Worm (Caenorhabditis elegans): ENCODE data around the gene Y54G2A.44.

Y54G2A.44 gene

ce11 chrIV:2774500-2774899, 27.2 kb upstream of the Y54G2A.44 start (continued):
- TF ChIP-seq mdl-1 (tag; optimal IDR thresholded peaks at IDR 0.05) (peak in 1 of 2 experiments; percentile 86), snpc-4 (tag; optimal IDR thresholded peaks at IDR 0.05) (peak; percentile 9), nhr-76 (tag; optimal IDR thresholded peaks at IDR 0.05) (no peak), C34B4.2 (tag; optimal IDR thresholded peaks at IDR 0.05) (no peak), nhr-237 (tag; optimal IDR thresholded peaks at IDR 0.05) (peak; percentile 70), nhr-71 (tag; optimal IDR thresholded peaks at IDR 0.05) (peak; percentile 95), jun-1 (tag; optimal IDR thresholded peaks at IDR 0.05) (peak; percentile 76), lir-3 (tag; optimal IDR thresholded peaks at IDR 0.05; ENCODE audit: poor library complexity) (peak; percentile 62), nhr-47 (tag; optimal IDR thresholded peaks at IDR 0.05) (peak; percentile 81), dpl-1 (GFP tag; optimal IDR thresholded peaks at IDR 0.05) (peak; percentile 49 to 68 (median 67)), nhr-12 (tag; optimal IDR thresholded peaks at IDR 0.05) (no peak), aha-1 (tag; optimal IDR thresholded peaks at IDR 0.05) (no peak), zag-1 (tag; optimal IDR thresholded peaks at IDR 0.05) (no peak), unc-86 (tag; optimal IDR thresholded peaks at IDR 0.05) (peak; percentile 45), vab-15 (tag; optimal IDR thresholded peaks at IDR 0.05) (no peak), ceh-63 (GFP tag; optimal IDR thresholded peaks at IDR 0.05) (no peak), fkh-8 (tag; optimal IDR thresholded peaks at IDR 0.05) (peak; percentile 10), grh-1 (GFP tag; IDR thresholded peaks at IDR 0.05) (peak; percentile 95), isw-1 (GFP tag; IDR thresholded peaks at IDR 0.05) (peak; percentile 55), elt-3 (tag; optimal IDR thresholded peaks at IDR 0.05) (peak in 2 of 6 experiments; percentile 55 to 56), alr-1 (tag; optimal IDR thresholded peaks at IDR 0.05; ENCODE audit: borderline replicate concordance) (no peak), lin-35 (GFP tag; optimal IDR thresholded peaks at IDR 0.05) (peak; percentile 75 to 88), ets-5 (GFP tag; IDR thresholded peaks at IDR 0.05) (no peak), zip-4 (GFP tag; optimal IDR thresholded peaks at IDR 0.05) (no peak), tlp-1 (tag; optimal IDR thresholded peaks at IDR 0.05) (no peak), ztf-11 (tag; optimal IDR thresholded peaks at IDR 0.05) (no peak), fkh-4 (tag; optimal IDR thresholded peaks at IDR 0.05; ENCODE audit: borderline replicate concordance) (no peak), nhr-28 (tag; optimal IDR thresholded peaks at IDR 0.05) (no peak), lsy-2 (tag; optimal IDR thresholded peaks at IDR 0.05) (peak; percentile 79 to 84), egl-27 (tag; optimal IDR thresholded peaks at IDR 0.05) (no peak), swsn-7 (tag; optimal IDR thresholded peaks at IDR 0.05) (peak; percentile 84)

- TF ChIP-seq efl-1 (optimal IDR thresholded peaks at IDR 0.05) (peak; percentile 47 to 53), efl-1 (GFP tag; optimal IDR thresholded peaks at IDR 0.05 in 1 of 2) (peak; percentile 27 to 92), nhr-237 (tag; optimal IDR thresholded peaks at IDR 0.05) (no peak), nhr-76 (tag; optimal IDR thresholded peaks at IDR 0.05) (no peak), rnt-1 (tag; optimal IDR thresholded peaks at IDR 0.05) (peak; percentile 87), lin-14 (GFP tag; optimal IDR thresholded peaks at IDR 0.05) (peak; percentile 89), ces-1 (GFP tag; optimal IDR thresholded peaks at IDR 0.05) (no peak), C34B4.2 (tag; optimal IDR thresholded peaks at IDR 0.05) (no peak), ceh-82 (tag; optimal IDR thresholded peaks at IDR 0.05) (peak in 1 of 3 experiments; percentile 42), unc-62 (GFP tag; optimal IDR thresholded peaks at IDR 0.05) (no peak), nhr-90 (tag; optimal IDR thresholded peaks at IDR 0.05; ENCODE audit: poor library complexity) (no peak), ztf-11 (tag; optimal IDR thresholded peaks at IDR 0.05) (no peak), egl-27 (tag; optimal IDR thresholded peaks at IDR 0.05) (no peak), C04F5.9 (tag; optimal IDR thresholded peaks at IDR 0.05) (no peak), efl-3 (GFP tag; optimal IDR thresholded peaks at IDR 0.05) (no peak), skn-1 (tag; optimal IDR thresholded peaks at IDR 0.05) (no peak), unc-86 (tag; optimal IDR thresholded peaks at IDR 0.05) (peak; percentile 27), dpl-1 (GFP tag; optimal IDR thresholded peaks at IDR 0.05) (peak in 2 of 3 experiments; percentile 17 to 26), fos-1 (tag; optimal IDR thresholded peaks at IDR 0.05) (no peak), unc-98 (GFP tag; IDR thresholded peaks at IDR 0.05) (no peak), nhr-20 (tag; optimal IDR thresholded peaks at IDR 0.05) (peak; percentile 51), C16A3.4 (tag; optimal IDR thresholded peaks at IDR 0.05) (no peak), ceh-8 (GFP tag; optimal IDR thresholded peaks at IDR 0.05) (no peak), Y116A8C.19 (tag; optimal IDR thresholded peaks at IDR 0.05; ENCODE audit: borderline replicate concordance) (no peak), sox-4 (tag; optimal IDR thresholded peaks at IDR 0.05) (no peak), mdl-1 (tag; optimal IDR thresholded peaks at IDR 0.05) (no peak), fkh-10 (GFP tag; optimal IDR thresholded peaks at IDR 0.05) (peak; percentile 40), lsy-2 (tag; optimal IDR thresholded peaks at IDR 0.05) (peak; percentile 43 to 52)
Observed at ce11 chrIV:2775992-2776630, 25.5 kb upstream of the Y54G2A.44 start.
